Worm (Caenorhabditis elegans) whole organism, young adult: Measurements from ENCODE around the gene C01G10.10.

ENCODE experiments used
- B0035.1 ChIP-seq: sonication (generic microtip); optimal IDR thresholded peaks from 2 replicates; lab custom pipeline; 2016; ENCODE audit warnings: missing genetic modification characterization, mild to moderate bottlenecking, missing compliant biosample characterization, missing genotype, missing genetic modification reagents
- F22D6.2 ChIP-seq: sonication (generic microtip); optimal IDR thresholded peaks from 2 replicates; lab custom pipeline; 2016; ENCODE audit warnings: mild to moderate bottlenecking, missing genetic modification characterization, missing compliant biosample characterization
- F39B2.1 ChIP-seq: fragments of 200-800 bp; sonication (Bioruptor generic); IDR thresholded peaks from 2 replicates; pipeline ENCODE4 v1.3.6; 2022; ENCODE audit warnings: missing genetic modification reagents, missing genetic modification characterization, missing compliant biosample characterization
- F57C9.4 ChIP-seq: sonication (generic microtip); optimal IDR thresholded peaks from 2 replicates; lab custom pipeline; 2017; ENCODE audit warnings: mild to moderate bottlenecking, missing genetic modification characterization, missing compliant biosample characterization
- ama-1 ChIP-seq, 3 experiments: fragments of 150-350 bp in 1 of 3; sonication (generic microtip) in 2 of 3; optimal IDR thresholded peaks; 2 replicates each; lab custom pipeline; 2014 to 2018; ENCODE audit warnings: missing biosample characterization in 2 of 3, missing genetic modification characterization in 2 of 3, missing genetic modification reagents in 2 of 3
- attf-3 ChIP-seq: fragments of 200-800 bp; sonication (Bioruptor generic); conservative IDR thresholded peaks from 2 replicates; pipeline ENCODE4 v1.3.6; 2022; ENCODE audit warnings: missing genetic modification reagents, missing genetic modification characterization, missing compliant biosample characterization
- bed-1 ChIP-seq: fragments of 200-800 bp; sonication (Bioruptor generic); IDR thresholded peaks from 2 replicates; pipeline ENCODE4 v1.3.6; 2022; ENCODE audit warnings: missing genetic modification reagents, missing genetic modification characterization, missing compliant biosample characterization
- gei-17 ChIP-seq: fragments of 200-800 bp; sonication (Bioruptor generic); optimal IDR thresholded peaks from 2 replicates; lab custom pipeline; 2018; ENCODE audit warnings: mild to moderate bottlenecking, missing genetic modification characterization, missing compliant biosample characterization
- snpc-1.1 ChIP-seq: sonication (generic microtip); optimal IDR thresholded peaks from 2 replicates; lab custom pipeline; 2017; ENCODE audit warnings: missing genetic modification characterization, mild to moderate bottlenecking, missing compliant biosample characterization, antibody characterized with exemption, moderate library complexity, missing genotype, missing genetic modification reagents; ENCODE audit not compliant: insufficient read depth
- snpc-4 ChIP-seq, 5 experiments: fragments of 150-350 bp in 1 of 5; sonication (generic microtip) in 4 of 5; optimal IDR thresholded peaks; 2 replicates each; lab custom pipeline; 2014 to 2018; ENCODE audit warnings: missing genetic modification characterization in 5 of 5, missing biosample characterization in 3 of 5, antibody characterized with exemption in 2 of 5, mild to moderate bottlenecking in 2 of 5, missing compliant biosample characterization in 2 of 5, missing genotype in 2 of 5, moderate library complexity in 2 of 5, missing genetic modification reagents in 1 of 5
- sptf-2 ChIP-seq: fragments of 200-800 bp; sonication (Bioruptor generic); optimal IDR thresholded peaks from 2 replicates; lab custom pipeline; 2018; ENCODE audit warnings: mild to moderate bottlenecking, missing genetic modification characterization, missing compliant biosample characterization
- ztf-26 ChIP-seq: sonication (generic microtip); optimal IDR thresholded peaks from 2 replicates; lab custom pipeline; 2017; ENCODE audit warnings: missing genetic modification characterization, missing compliant biosample characterization

- TF ChIP-seq bed-1 (no peak), ama-1 (optimal IDR thresholded peaks at IDR 0.05; lab: Kevin White, UChicago) (no peak), ama-1 (GFP tag; optimal IDR thresholded peaks at IDR 0.05; lab: Kevin White, UChicago) (no peak), gei-17 (no peak), F39B2.1 (GFP tag; lab: Robert Waterston, UW) (no peak), B0035.1 (no peak), ztf-26 (tag; lab: Kevin White, UChicago) (no peak), snpc-1.1 (no peak), F57C9.4 (tag; lab: Kevin White, UChicago) (no peak), sptf-2 (GFP tag; lab: Kevin White, UChicago) (no peak), attf-3 (no peak), snpc-4 (GFP tag; optimal IDR thresholded peaks at IDR 0.05; lab: Kevin White, UChicago) (no peak), snpc-4 (tag; optimal IDR thresholded peaks at IDR 0.05; lab: Kevin White, UChicago) (no peak), F22D6.2 (no peak)
These were observed 3.7 kb downstream of the C01G10.10 start for ce11 chrV:15078560-15078959.
